Fruit fly (Drosophila melanogaster) whole organism, embryonic: ENCODE results near the gene Targ3.
A peak's percentile ranks its signal among the peaks of the same experiment; 100 is the strongest.

Source experiments
- CG10147 ChIP-seq: fragments of 200-800 bp; sonication (Bioruptor generic); optimal IDR thresholded peaks from 2 replicates; lab custom pipeline; 2019; ENCODE audit warnings: missing biosample characterization, mild to moderate bottlenecking, missing genetic modification characterization, moderate library complexity
- CG10565 ChIP-seq: fragments of 200-800 bp; sonication (Bioruptor generic); optimal IDR thresholded peaks from 3 replicates; lab custom pipeline; 2016; ENCODE audit warnings: missing biosample characterization, mild to moderate bottlenecking, missing genetic modification characterization
- CG12071 ChIP-seq: fragments of 200-800 bp; sonication (Bioruptor generic); optimal IDR thresholded peaks from 3 replicates; lab custom pipeline; 2018; ENCODE audit warnings: missing biosample characterization, mild to moderate bottlenecking, missing genetic modification characterization
- CG13424 ChIP-seq: fragments of 200-800 bp; sonication (Bioruptor generic); optimal IDR thresholded peaks from 2 replicates; lab custom pipeline; 2019; ENCODE audit warnings: missing biosample characterization, mild to moderate bottlenecking, missing genetic modification characterization, moderate library complexity
- CG15269 ChIP-seq: fragments of 200-800 bp; sonication (Bioruptor generic); optimal IDR thresholded peaks from 2 replicates; lab custom pipeline; 2018; ENCODE audit warnings: missing biosample characterization, mild to moderate bottlenecking, missing genetic modification characterization, moderate library complexity
- CG15696 ChIP-seq: fragments of 200-800 bp; sonication (Bioruptor generic); optimal IDR thresholded peaks from 2 replicates; lab custom pipeline; 2019; ENCODE audit warnings: missing biosample characterization, mild to moderate bottlenecking, missing genetic modification characterization, moderate library complexity
- CG1647 ChIP-seq: fragments of 200-800 bp; sonication (Bioruptor generic); optimal IDR thresholded peaks from 3 replicates; lab custom pipeline; 2016; ENCODE audit warnings: missing biosample characterization, missing genetic modification characterization
- CG18262 ChIP-seq: fragments of 200-800 bp; optimal IDR thresholded peaks from 3 replicates; lab custom pipeline; 2019; ENCODE audit warnings: missing biosample characterization, mild to moderate bottlenecking, missing genetic modification characterization, moderate library complexity
- CG18619 ChIP-seq: fragments of 200-800 bp; sonication (Bioruptor generic); optimal IDR thresholded peaks from 3 replicates; lab custom pipeline; 2017; ENCODE audit warnings: missing biosample characterization, mild to moderate bottlenecking, missing genetic modification characterization
- CG2116 ChIP-seq: fragments of 200-800 bp; sonication (Bioruptor generic); optimal IDR thresholded peaks from 3 replicates; lab custom pipeline; 2018; ENCODE audit warnings: missing biosample characterization, mild to moderate bottlenecking, missing genetic modification characterization
- CG31224 ChIP-seq: fragments of 200-800 bp; sonication (Bioruptor generic); IDR thresholded peaks from 2 replicates; pipeline ENCODE4 v1.3.6; 2022; ENCODE audit warnings: missing biosample characterization, missing genetic modification characterization
- CG31388 ChIP-seq: fragments of 200-800 bp; sonication (Bioruptor generic); optimal IDR thresholded peaks from 2 replicates; lab custom pipeline; 2016; ENCODE audit warnings: missing biosample characterization, missing genetic modification characterization
- CG31441 ChIP-seq: fragments of 200-800 bp; sonication (Bioruptor generic); IDR thresholded peaks from 2 replicates; pipeline ENCODE4 v1.3.6; 2022; ENCODE audit warnings: missing biosample characterization, missing genetic modification characterization
- CG34224 ChIP-seq: fragments of 200-800 bp; sonication (Bioruptor generic); IDR thresholded peaks from 3 replicates; pipeline ENCODE4 v1.3.6; 2022; ENCODE audit warnings: missing biosample characterization, missing genetic modification characterization; ENCODE audit not compliant: partially characterized antibody
- CG34376 ChIP-seq: fragments of 200-800 bp; sonication (Bioruptor generic); optimal IDR thresholded peaks from 2 replicates; lab custom pipeline; 2018; ENCODE audit warnings: missing biosample characterization, mild to moderate bottlenecking, missing genetic modification characterization
- CG3995 ChIP-seq: fragments of 200-800 bp; sonication (Bioruptor generic); optimal IDR thresholded peaks from 3 replicates; lab custom pipeline; 2016; ENCODE audit warnings: missing biosample characterization, missing genetic modification characterization
- CG5245 ChIP-seq: fragments of 200-800 bp; sonication (Bioruptor generic); optimal IDR thresholded peaks from 3 replicates; lab custom pipeline; 2016; ENCODE audit warnings: missing biosample characterization, missing genetic modification characterization
- CG6254 ChIP-seq: fragments of 200-800 bp; sonication (Bioruptor generic); optimal IDR thresholded peaks from 3 replicates; lab custom pipeline; 2017; ENCODE audit warnings: mild to moderate bottlenecking, missing biosample characterization, missing genetic modification reagents, missing genetic modification characterization
- CG7556 ChIP-seq: fragments of 200-800 bp; sonication (Bioruptor generic); optimal IDR thresholded peaks from 2 replicates; lab custom pipeline; 2017; ENCODE audit warnings: missing biosample characterization, mild to moderate bottlenecking, missing genetic modification characterization
- CG7963 ChIP-seq: fragments of 200-800 bp; sonication (Bioruptor generic); IDR thresholded peaks from 3 replicates; pipeline ENCODE4 v1.3.6; 2022; ENCODE audit warnings: missing biosample characterization, missing genetic modification characterization; ENCODE audit not compliant: partially characterized antibody
- CG7987 ChIP-seq: fragments of 200-800 bp; sonication (Bioruptor generic); optimal IDR thresholded peaks from 2 replicates; lab custom pipeline; 2018; ENCODE audit warnings: missing biosample characterization, mild to moderate bottlenecking, missing genetic modification characterization, moderate library complexity
- CG8765 ChIP-seq: fragments of 200-800 bp; sonication (Bioruptor generic); IDR thresholded peaks from 2 replicates; pipeline ENCODE4 v1.3.6; 2022; ENCODE audit warnings: missing biosample characterization, missing genetic modification characterization
- CoRest ChIP-seq: fragments of 200-800 bp; sonication (Bioruptor generic); optimal IDR thresholded peaks from 3 replicates; lab custom pipeline; 2018; ENCODE audit warnings: missing biosample characterization, mild to moderate bottlenecking, missing genetic modification characterization, moderate library complexity
- E2f2 ChIP-seq: fragments of 200-800 bp; sonication (Bioruptor generic); IDR thresholded peaks from 2 replicates; pipeline ENCODE4 v1.3.6; 2022; ENCODE audit warnings: missing biosample characterization, missing genetic modification characterization
- HLH54F ChIP-seq: fragments of 200-800 bp; sonication (Bioruptor generic); optimal IDR thresholded peaks from 3 replicates; lab custom pipeline; 2016; ENCODE audit warnings: missing biosample characterization, missing genetic modification characterization
- HmgZ ChIP-seq: fragments of 200-800 bp; sonication (Bioruptor generic); optimal IDR thresholded peaks from 2 replicates; lab custom pipeline; 2018; ENCODE audit warnings: missing biosample characterization, mild to moderate bottlenecking, missing genetic modification characterization
- Hsf ChIP-seq: fragments of 200-800 bp; sonication (Bioruptor generic); optimal IDR thresholded peaks from 3 replicates; lab custom pipeline; 2016; ENCODE audit warnings: missing biosample characterization, missing genetic modification characterization
- MTF-1 ChIP-seq: fragments of 200-800 bp; sonication (Bioruptor generic); optimal IDR thresholded peaks from 2 replicates; lab custom pipeline; 2018; ENCODE audit warnings: missing biosample characterization, mild to moderate bottlenecking, missing genetic modification characterization, borderline replicate concordance
- Myb ChIP-seq: fragments of 200-800 bp; sonication (Bioruptor generic); optimal IDR thresholded peaks from 2 replicates; lab custom pipeline; 2016; ENCODE audit warnings: missing biosample characterization, missing genetic modification characterization
- NK7.1 ChIP-seq: fragments of 200-800 bp; sonication (Bioruptor generic); optimal IDR thresholded peaks from 3 replicates; lab custom pipeline; 2016; ENCODE audit warnings: missing biosample characterization, missing genetic modification characterization
- Sin3A ChIP-seq: fragments of >200 bp; optimal IDR thresholded peaks from 2 replicates; lab custom pipeline; 2018
- Trl ChIP-seq, 3 experiments: fragments of >200 bp in 2 of 3; fragments of 200-800 bp in 1 of 3; sonication (Bioruptor generic) in 1 of 3; optimal IDR thresholded peaks; 2 replicates in 1 of 3; 3 replicates in 2 of 3; lab custom pipeline; 2016 to 2017; ENCODE audit warnings: missing biosample characterization in 1 of 3, missing genetic modification characterization in 1 of 3
- Usf ChIP-seq: fragments of 200-800 bp; sonication (Bioruptor generic); optimal IDR thresholded peaks from 2 replicates; lab custom pipeline; 2017; ENCODE audit warnings: missing genotype, missing biosample characterization, missing genetic modification characterization
- ab ChIP-seq: fragments of 200-800 bp; sonication (Bioruptor generic); optimal IDR thresholded peaks from 2 replicates; lab custom pipeline; 2016; ENCODE audit warnings: missing biosample characterization, missing genetic modification characterization
- abd-A ChIP-seq: fragments of 200-800 bp; sonication (Bioruptor generic); optimal IDR thresholded peaks from 3 replicates; lab custom pipeline; 2019; ENCODE audit warnings: missing biosample characterization, mild to moderate bottlenecking, missing genetic modification characterization, moderate library complexity
- bsh ChIP-seq, 2 experiments: fragments of 200-800 bp; sonication (Bioruptor generic); optimal IDR thresholded peaks; 2 replicates each; lab custom pipeline; 2017 to 2018; ENCODE audit warnings: mild to moderate bottlenecking in 2 of 2, missing biosample characterization in 2 of 2, missing genetic modification characterization in 2 of 2, moderate library complexity in 1 of 2
- cas ChIP-seq: fragments of 200-800 bp; sonication (Bioruptor generic); IDR thresholded peaks from 2 replicates; pipeline ENCODE4 v1.3.6; 2022; ENCODE audit warnings: missing biosample characterization, missing genetic modification characterization
- insv ChIP-seq, 2 experiments: fragments of 200-800 bp; sonication (Bioruptor generic); optimal IDR thresholded peaks; 3 replicates each; lab custom pipeline; 2016 to 2018; ENCODE audit warnings: missing biosample characterization in 2 of 2, missing genetic modification characterization in 2 of 2
- lbe ChIP-seq: fragments of 200-800 bp; sonication (Bioruptor generic); optimal IDR thresholded peaks from 2 replicates; lab custom pipeline; 2016; ENCODE audit warnings: missing biosample characterization, mild to moderate bottlenecking, missing genetic modification characterization
- mld ChIP-seq: fragments of 200-800 bp; sonication (Bioruptor generic); IDR thresholded peaks from 3 replicates; pipeline ENCODE4 v1.3.6; 2022; ENCODE audit warnings: missing biosample characterization, missing genetic modification characterization; ENCODE audit not compliant: partially characterized antibody
- rib ChIP-seq: fragments of 200-800 bp; sonication (Bioruptor generic); IDR thresholded peaks from 2 replicates; pipeline ENCODE4 v1.3.6; 2022; ENCODE audit warnings: missing biosample characterization, missing genetic modification characterization
- sc ChIP-seq, 3 experiments: fragments of >200 bp in 2 of 3; fragments of 200-800 bp in 1 of 3; sonication (Bioruptor generic) in 1 of 3; optimal IDR thresholded peaks; 2 replicates in 2 of 3; 3 replicates in 1 of 3; lab custom pipeline; 2017; ENCODE audit warnings: mild to moderate bottlenecking in 1 of 3, missing biosample characterization in 1 of 3, missing genetic modification characterization in 1 of 3, missing genetic modification reagents in 1 of 3
- slou ChIP-seq: fragments of 200-800 bp; sonication (Bioruptor generic); optimal IDR thresholded peaks from 3 replicates; lab custom pipeline; 2016; ENCODE audit warnings: missing biosample characterization, missing genetic modification characterization
- tin ChIP-seq: fragments of 200-800 bp; sonication (Bioruptor generic); optimal IDR thresholded peaks from 3 replicates; lab custom pipeline; 2016; ENCODE audit warnings: missing biosample characterization, missing genetic modification characterization
- tll ChIP-seq, 2 experiments: fragments of 200-800 bp in 1 of 2; fragments of >200 bp in 1 of 2; sonication (Bioruptor generic) in 1 of 2; optimal IDR thresholded peaks; 2 replicates each; lab custom pipeline; 2017 to 2019; ENCODE audit warnings: missing biosample characterization in 2 of 2, missing genetic modification characterization in 2 of 2, mild to moderate bottlenecking in 1 of 2, moderate library complexity in 1 of 2
- toy ChIP-seq: fragments of 200-800 bp; sonication (Bioruptor generic); IDR thresholded peaks from 2 replicates; pipeline ENCODE4 v1.3.6; 2022; ENCODE audit warnings: missing biosample characterization, missing genetic modification characterization
- zfh1 ChIP-seq: fragments of 200-800 bp; sonication (Bioruptor generic); IDR thresholded peaks from 3 replicates; pipeline ENCODE4 v1.3.6; 2022; ENCODE audit warnings: missing biosample characterization, missing genetic modification characterization

Gene Targ3

dm6 chr3L:21204581-21205495 lies 8.2 kb downstream of the Targ3 start (continued):
- TF ChIP-seq MTF-1 (GFP tag; lab: Kevin White, UChicago) (no peak), CG10147 (GFP tag; lab: Kevin White, UChicago) (no peak), CG7556 (GFP tag; lab: Kevin White, UChicago) (peak; percentile 32), cas (GFP tag; lab: Robert Waterston, UW) (no peak), slou (GFP tag; lab: Kevin White, UChicago) (no peak), toy (no peak), CG7963 (GFP tag; lab: Robert Waterston, UW) (no peak), CG18619 (GFP tag; lab: Kevin White, UChicago) (no peak), HLH54F (GFP tag; lab: Kevin White, UChicago) (no peak), zfh1 (no peak), tll (GFP tag; optimal IDR thresholded peaks at IDR 0.05; lab: Kevin White, UChicago) (no peak), sc (optimal IDR thresholded peaks at IDR 0.05; lab: Kevin White, UChicago) (no peak), sc (GFP tag; optimal IDR thresholded peaks at IDR 0.05; lab: Kevin White, UChicago) (no peak), CG31441 (GFP tag; lab: Robert Waterston, UW) (no peak), CG6254 (GFP tag; lab: Kevin White, UChicago) (no peak), ab (GFP tag; lab: Kevin White, UChicago) (no peak), Sin3A (lab: Kevin White, UChicago) (no peak), insv (GFP tag; optimal IDR thresholded peaks at IDR 0.05; lab: Kevin White, UChicago) (no peak), CG15696 (tag; lab: Kevin White, UChicago) (peak; percentile 46), Hsf (GFP tag; lab: Kevin White, UChicago) (no peak), bsh (GFP tag; optimal IDR thresholded peaks at IDR 0.05; lab: Kevin White, UChicago) (no peak), HmgZ (tag; lab: Kevin White, UChicago) (no peak), tin (GFP tag; lab: Kevin White, UChicago) (no peak), NK7.1 (GFP tag; lab: Kevin White, UChicago) (no peak), abd-A (tag; lab: Kevin White, UChicago) (peak; percentile 85), E2f2 (GFP tag; lab: Robert Waterston, UW) (no peak), CG7987 (GFP tag; lab: Kevin White, UChicago) (peak; percentile 18), CG31388 (GFP tag; lab: Kevin White, UChicago) (no peak), CG31224 (peak; percentile 55), Myb (no peak), CG34376 (GFP tag; lab: Kevin White, UChicago) (peak; percentile 77), CG5245 (no peak), CG10565 (GFP tag; lab: Kevin White, UChicago) (no peak), CG18262 (tag; lab: Kevin White, UChicago) (no peak), CG15269 (tag; lab: Kevin White, UChicago) (no peak), CG34224 (no peak), CG3995 (GFP tag; lab: Kevin White, UChicago) (no peak), CG1647 (GFP tag; lab: Kevin White, UChicago) (no peak), Usf (no peak), mld (GFP tag; lab: Robert Waterston, UW) (no peak), Trl (optimal IDR thresholded peaks at IDR 0.05; lab: Kevin White, UChicago) (peak in 1 of 2 experiments; percentile 52), Trl (GFP tag; optimal IDR thresholded peaks at IDR 0.05; lab: Kevin White, UChicago) (no peak), lbe (GFP tag; lab: Kevin White, UChicago) (no peak), CG8765 (no peak), CG13424 (tag; lab: Kevin White, UChicago) (peak; percentile 1), rib (GFP tag; lab: Robert Waterston, UW) (peak; percentile 78; the same call in 1 of the 2 replicates), CG12071 (GFP tag; lab: Kevin White, UChicago) (peak; percentile 4), CoRest (tag; lab: Kevin White, UChicago) (peak; percentile 5), CG2116 (GFP tag; lab: Kevin White, UChicago) (no peak)
